Worm (Caenorhabditis elegans) whole organism, L4/young adult: ENCODE data around the gene btb-20.

Experiments
- W03F9.2 ChIP-seq: fragments of 150-350 bp; optimal IDR thresholded peaks from 2 replicates; lab custom pipeline; 2014; ENCODE audit warnings: missing biosample characterization, missing genetic modification characterization
- him-1 ChIP-seq: sonication (generic microtip); optimal IDR thresholded peaks from 2 replicates; lab custom pipeline; 2016; ENCODE audit warnings: missing genotype, missing genetic modification reagents, missing genetic modification characterization, missing compliant biosample characterization

DNA sequence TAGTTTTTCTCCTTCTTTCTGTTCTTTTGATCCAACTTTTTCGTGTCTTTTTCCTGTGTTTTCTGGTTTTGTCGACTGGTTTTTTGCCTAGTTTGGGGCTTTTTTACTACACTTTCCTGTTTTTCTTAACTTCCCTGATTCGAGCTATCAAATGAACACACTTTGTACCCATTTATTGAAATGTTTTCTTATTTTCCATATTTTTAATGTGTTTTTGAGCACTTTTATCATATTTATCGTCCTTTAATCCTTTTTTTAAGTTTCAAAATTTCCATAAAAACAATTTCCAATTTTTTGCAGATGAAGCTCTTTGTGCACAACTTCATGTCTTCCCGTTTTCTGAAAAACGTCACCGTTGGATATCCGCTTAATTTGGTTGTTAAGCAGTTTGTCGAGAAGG lies 10.7 kb upstream of the btb-20 start, which contains the start of gene C04H5.1:
- TF ChIP-seq him-1 (tag; lab: Kevin White, UChicago) (no peak), W03F9.2 (tag; lab: Kevin White, UChicago) (no peak)
